Worm (Caenorhabditis elegans) whole organism, early embryonic: ENCODE data around the gene cdd-2.

ENCODE experiments used
- F13C5.2 ChIP-seq: sonication (generic microtip); optimal IDR thresholded peaks from 2 replicates; lab custom pipeline; 2017; ENCODE audit warnings: mild to moderate bottlenecking, missing genetic modification characterization, inconsistent platforms, missing compliant biosample characterization
- ama-1 ChIP-seq: fragments of 150-350 bp; optimal IDR thresholded peaks from 2 replicates; lab custom pipeline; 2014

DNA sequence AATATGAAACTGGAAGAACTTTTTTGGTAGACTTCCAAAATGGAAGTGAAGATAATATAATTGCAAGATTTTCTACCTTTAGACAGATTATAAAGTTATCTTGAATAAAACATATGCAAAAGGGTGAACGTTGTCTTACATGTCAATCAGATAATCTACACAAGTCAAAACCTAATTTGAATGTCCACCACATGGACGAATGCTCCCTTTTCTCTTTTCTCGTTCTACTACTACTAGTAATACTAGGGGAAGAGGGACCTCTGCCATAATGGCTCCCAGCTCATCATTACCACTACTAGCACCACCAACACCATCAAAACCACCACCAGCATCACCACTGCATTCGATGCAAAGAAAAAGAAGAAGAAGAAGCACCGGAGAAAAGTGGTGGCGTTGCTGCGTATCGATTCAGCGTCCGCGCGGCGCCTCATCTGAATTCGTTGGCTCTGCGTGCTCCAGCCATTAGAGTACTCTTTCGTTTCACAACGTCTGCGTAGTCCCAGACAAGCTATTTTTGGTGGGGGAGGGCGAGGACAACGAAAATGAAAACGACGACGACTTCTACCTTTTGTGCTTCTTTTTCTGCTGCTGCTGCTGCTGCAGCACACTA is 37.7 kb upstream of the cdd-2 start:
- TF ChIP-seq F13C5.2 (no peak), ama-1 (lab: Kevin White, UChicago) (no peak)
